Fruit fly (Drosophila melanogaster) whole organism, embryonic: ENCODE data around the gene CG11858.

Source experiments
- BEAF-32 ChIP-seq: fragments of 200-800 bp; sonication (Bioruptor generic); optimal IDR thresholded peaks from 3 replicates; lab custom pipeline; 2017; ENCODE audit warnings: missing biosample characterization, missing genetic modification characterization, mild to moderate bottlenecking, moderate library complexity, missing genetic modification reagents
- CG1024 ChIP-seq: fragments of 200-800 bp; sonication (Bioruptor generic); IDR thresholded peaks from 2 replicates; pipeline ENCODE4 v1.3.6; 2022; ENCODE audit warnings: missing biosample characterization, missing genetic modification characterization
- CG10267 ChIP-seq: fragments of 200-800 bp; sonication (Bioruptor generic); optimal IDR thresholded peaks from 2 replicates; lab custom pipeline; 2018; ENCODE audit warnings: missing biosample characterization, mild to moderate bottlenecking, missing genetic modification characterization, moderate library complexity
- CG10274 ChIP-seq: fragments of 200-800 bp; sonication (Bioruptor generic); optimal IDR thresholded peaks from 3 replicates; lab custom pipeline; 2017; ENCODE audit warnings: missing biosample characterization, mild to moderate bottlenecking, missing genetic modification characterization
- CG11398 ChIP-seq: fragments of 200-800 bp; sonication (Bioruptor generic); optimal IDR thresholded peaks from 2 replicates; lab custom pipeline; 2016; ENCODE audit warnings: missing biosample characterization, missing genetic modification characterization
- CG11456 ChIP-seq: fragments of 200-800 bp; sonication (Bioruptor generic); IDR thresholded peaks from 3 replicates; pipeline ENCODE4 v1.3.6; 2022; ENCODE audit warnings: missing biosample characterization, missing genetic modification characterization
- CG12391 ChIP-seq: fragments of 200-800 bp; sonication (Bioruptor generic); optimal IDR thresholded peaks from 3 replicates; lab custom pipeline; 2018; ENCODE audit warnings: missing biosample characterization, mild to moderate bottlenecking, missing genetic modification characterization, moderate library complexity
- CG14441 ChIP-seq: fragments of 200-800 bp; sonication (Bioruptor generic); IDR thresholded peaks from 2 replicates; pipeline ENCODE4 v1.3.6; 2022; ENCODE audit warnings: missing biosample characterization, missing genetic modification characterization
- CG14667 ChIP-seq: fragments of 200-800 bp; sonication (Bioruptor generic); IDR thresholded peaks from 2 replicates; pipeline ENCODE4 v1.3.6; 2022; ENCODE audit warnings: missing biosample characterization, missing genetic modification characterization
- CG15696 ChIP-seq: fragments of 200-800 bp; sonication (Bioruptor generic); optimal IDR thresholded peaks from 2 replicates; lab custom pipeline; 2019; ENCODE audit warnings: missing biosample characterization, mild to moderate bottlenecking, missing genetic modification characterization, moderate library complexity
- CG16779 ChIP-seq: fragments of 200-800 bp; sonication (Bioruptor generic); IDR thresholded peaks from 2 replicates; pipeline ENCODE4 v1.3.6; 2022; ENCODE audit warnings: missing biosample characterization, missing genetic modification characterization
- CG18619 ChIP-seq: fragments of 200-800 bp; sonication (Bioruptor generic); optimal IDR thresholded peaks from 3 replicates; lab custom pipeline; 2017; ENCODE audit warnings: missing biosample characterization, mild to moderate bottlenecking, missing genetic modification characterization
- CG2116 ChIP-seq: fragments of 200-800 bp; sonication (Bioruptor generic); optimal IDR thresholded peaks from 3 replicates; lab custom pipeline; 2018; ENCODE audit warnings: missing biosample characterization, mild to moderate bottlenecking, missing genetic modification characterization
- CG2678 ChIP-seq: fragments of 200-800 bp; sonication (Bioruptor generic); optimal IDR thresholded peaks from 3 replicates; lab custom pipeline; 2019; ENCODE audit warnings: missing biosample characterization, mild to moderate bottlenecking, missing genetic modification characterization, moderate library complexity
- CG3065 ChIP-seq: fragments of 200-800 bp; sonication (Bioruptor generic); optimal IDR thresholded peaks from 2 replicates; lab custom pipeline; 2016; ENCODE audit warnings: missing biosample characterization, missing genetic modification characterization
- CG34376 ChIP-seq: fragments of 200-800 bp; sonication (Bioruptor generic); optimal IDR thresholded peaks from 2 replicates; lab custom pipeline; 2018; ENCODE audit warnings: missing biosample characterization, mild to moderate bottlenecking, missing genetic modification characterization
- CG3995 ChIP-seq: fragments of 200-800 bp; sonication (Bioruptor generic); optimal IDR thresholded peaks from 3 replicates; lab custom pipeline; 2016; ENCODE audit warnings: missing biosample characterization, missing genetic modification characterization
- CG4617 ChIP-seq: fragments of 200-800 bp; sonication (Bioruptor generic); optimal IDR thresholded peaks from 3 replicates; lab custom pipeline; 2016; ENCODE audit warnings: missing biosample characterization, missing genetic modification characterization, borderline replicate concordance
- CG5953 ChIP-seq: fragments of 200-800 bp; sonication (Bioruptor generic); IDR thresholded peaks from 2 replicates; pipeline ENCODE4 v1.3.6; 2022; ENCODE audit warnings: missing biosample characterization, missing genetic modification characterization
- CG8290 ChIP-seq, 3 experiments: fragments of 200-800 bp; sonication (Bioruptor generic); optimal IDR thresholded peaks; 2 replicates each; lab custom pipeline; 2016 to 2019; ENCODE audit warnings: missing biosample characterization in 3 of 3, missing genetic modification characterization in 3 of 3, mild to moderate bottlenecking in 2 of 3, moderate library complexity in 1 of 3
- CG9437 ChIP-seq: fragments of 200-800 bp; sonication (Bioruptor generic); optimal IDR thresholded peaks from 2 replicates; lab custom pipeline; 2018; ENCODE audit warnings: missing biosample characterization, mild to moderate bottlenecking, missing genetic modification characterization
- CG9817 ChIP-seq: fragments of 200-800 bp; sonication (Bioruptor generic); optimal IDR thresholded peaks from 2 replicates; lab custom pipeline; 2018; ENCODE audit warnings: missing biosample characterization, mild to moderate bottlenecking, missing genetic modification characterization, moderate library complexity
- Dip3 ChIP-seq: fragments of 200-800 bp; sonication (Bioruptor generic); optimal IDR thresholded peaks from 3 replicates; lab custom pipeline; 2016; ENCODE audit warnings: missing biosample characterization, missing genetic modification characterization
- ERR ChIP-seq: fragments of 200-800 bp; sonication (Bioruptor generic); optimal IDR thresholded peaks from 2 replicates; lab custom pipeline; 2016; ENCODE audit warnings: missing biosample characterization, missing genetic modification characterization
- HLH54F ChIP-seq: fragments of 200-800 bp; sonication (Bioruptor generic); optimal IDR thresholded peaks from 3 replicates; lab custom pipeline; 2016; ENCODE audit warnings: missing biosample characterization, missing genetic modification characterization
- Hand ChIP-seq: fragments of 200-800 bp; sonication (Bioruptor generic); optimal IDR thresholded peaks from 2 replicates; lab custom pipeline; 2017; ENCODE audit warnings: mild to moderate bottlenecking, missing biosample characterization, missing genetic modification reagents, missing genetic modification characterization
- Hmr ChIP-seq: fragments of 200-800 bp; sonication (Bioruptor generic); optimal IDR thresholded peaks from 3 replicates; lab custom pipeline; 2017; ENCODE audit warnings: mild to moderate bottlenecking, missing biosample characterization, missing genetic modification reagents, missing genetic modification characterization
- MBD-R2 ChIP-seq: fragments of 200-800 bp; sonication (Bioruptor generic); IDR thresholded peaks from 2 replicates; pipeline ENCODE4 v1.3.6; 2022; ENCODE audit warnings: missing biosample characterization, missing genetic modification characterization
- Nf-YB ChIP-seq: fragments of 200-800 bp; sonication (Bioruptor generic); optimal IDR thresholded peaks from 3 replicates; lab custom pipeline; 2019; ENCODE audit warnings: missing biosample characterization, mild to moderate bottlenecking, missing genetic modification characterization, moderate library complexity
- Poxn ChIP-seq: fragments of 200-800 bp; sonication (Bioruptor generic); IDR thresholded peaks from 2 replicates; pipeline ENCODE4 v1.3.6; 2022; ENCODE audit warnings: missing biosample characterization, missing genetic modification characterization
- Rx ChIP-seq: fragments of 200-800 bp; sonication (Bioruptor generic); IDR thresholded peaks from 2 replicates; pipeline ENCODE4 v1.3.6; 2022; ENCODE audit warnings: missing biosample characterization, missing genetic modification characterization
- Taf1 ChIP-seq: fragments of 200-800 bp; sonication (Bioruptor generic); IDR thresholded peaks from 2 replicates; pipeline ENCODE4 v1.3.6; 2022; ENCODE audit warnings: missing biosample characterization, missing genetic modification characterization
- Tbp ChIP-seq: fragments of >200 bp; optimal IDR thresholded peaks from 2 replicates; lab custom pipeline; 2018; ENCODE audit warnings: missing biosample characterization, missing genetic modification characterization
- Trl ChIP-seq, 3 experiments: fragments of >200 bp in 2 of 3; fragments of 200-800 bp in 1 of 3; sonication (Bioruptor generic) in 1 of 3; optimal IDR thresholded peaks; 2 replicates in 1 of 3; 3 replicates in 2 of 3; lab custom pipeline; 2016 to 2017; ENCODE audit warnings: missing biosample characterization in 1 of 3, missing genetic modification characterization in 1 of 3
- Usf ChIP-seq: fragments of 200-800 bp; sonication (Bioruptor generic); optimal IDR thresholded peaks from 2 replicates; lab custom pipeline; 2017; ENCODE audit warnings: missing genotype, missing biosample characterization, missing genetic modification characterization
- ato ChIP-seq: fragments of 200-800 bp; sonication (Bioruptor generic); IDR thresholded peaks from 2 replicates; pipeline ENCODE4 v1.3.6; 2022; ENCODE audit warnings: missing biosample characterization, missing genetic modification characterization; ENCODE audit not compliant: partially characterized antibody
- bowl ChIP-seq: fragments of 200-800 bp; sonication (Bioruptor generic); IDR thresholded peaks from 2 replicates; pipeline ENCODE4 v1.3.6; 2022; ENCODE audit warnings: missing biosample characterization, missing genetic modification characterization
- cwo ChIP-seq: fragments of 200-800 bp; sonication (Bioruptor generic); optimal IDR thresholded peaks from 3 replicates; lab custom pipeline; 2017; ENCODE audit warnings: missing biosample characterization, missing genetic modification characterization, mild to moderate bottlenecking, moderate library complexity, missing genetic modification reagents
- jing ChIP-seq: fragments of 200-800 bp; sonication (Bioruptor generic); optimal IDR thresholded peaks from 2 replicates; lab custom pipeline; 2018; ENCODE audit warnings: missing biosample characterization, mild to moderate bottlenecking, missing genetic modification characterization
- org-1 ChIP-seq: fragments of 200-800 bp; sonication (Bioruptor generic); optimal IDR thresholded peaks from 2 replicates; lab custom pipeline; 2017; ENCODE audit warnings: missing biosample characterization, missing genetic modification characterization
- pb ChIP-seq: fragments of 200-800 bp; sonication (Bioruptor generic); optimal IDR thresholded peaks from 3 replicates; lab custom pipeline; 2016; ENCODE audit warnings: missing biosample characterization, missing genetic modification characterization
- pho ChIP-seq: fragments of 200-800 bp; sonication (Bioruptor generic); optimal IDR thresholded peaks from 2 replicates; lab custom pipeline; 2016; ENCODE audit warnings: missing biosample characterization, missing genetic modification characterization
- pnt ChIP-seq: fragments of 200-800 bp; sonication (Bioruptor generic); optimal IDR thresholded peaks from 3 replicates; lab custom pipeline; 2016; ENCODE audit warnings: missing biosample characterization, missing genetic modification characterization
- psq ChIP-seq: fragments of 200-800 bp; sonication (Bioruptor generic); optimal IDR thresholded peaks from 2 replicates; lab custom pipeline; 2017; ENCODE audit warnings: missing biosample characterization, missing genetic modification characterization
- ranshi ChIP-seq: fragments of 200-800 bp; sonication (Bioruptor generic); IDR thresholded peaks from 2 replicates; pipeline ENCODE4 v1.3.6; 2022; ENCODE audit warnings: missing biosample characterization, missing genetic modification characterization
- repo ChIP-seq: fragments of 200-800 bp; sonication (Bioruptor generic); optimal IDR thresholded peaks from 2 replicates; lab custom pipeline; 2016; ENCODE audit warnings: missing biosample characterization, missing genetic modification characterization
- sens ChIP-seq: fragments of 200-800 bp; sonication (Bioruptor generic); peaks from one replicate; lab custom pipeline; 2016; ENCODE audit warnings: missing biosample characterization, missing genetic modification characterization
- wor ChIP-seq: fragments of 200-800 bp; sonication (Bioruptor generic); IDR thresholded peaks from 2 replicates; pipeline ENCODE4 v1.3.6; 2022; ENCODE audit warnings: missing biosample characterization, missing genetic modification characterization
- zen ChIP-seq: fragments of 200-800 bp; sonication (Bioruptor generic); optimal IDR thresholded peaks from 3 replicates; lab custom pipeline; 2018; ENCODE audit warnings: missing biosample characterization, mild to moderate bottlenecking, missing genetic modification characterization, moderate library complexity
- zen2 ChIP-seq: fragments of 200-800 bp; sonication (Bioruptor generic); IDR thresholded peaks from 3 replicates; pipeline ENCODE4 v1.3.6; 2022; ENCODE audit warnings: missing biosample characterization, missing genetic modification characterization; ENCODE audit not compliant: partially characterized antibody

Gene CG11858

dm6 chr3R:25262322-25262761, at the start of gene CG11858, which contains the start of gene Kdsr (continued):
- TF ChIP-seq org-1 (GFP tag; lab: Kevin White, UChicago) (no peak), CG11398 (GFP tag; lab: Kevin White, UChicago) (no peak), Hmr (GFP tag; lab: Kevin White, UChicago) (peak; percentile 67), CG10267 (tag; lab: Kevin White, UChicago) (peak; percentile 63), CG14667 (GFP tag; lab: Robert Waterston, UW) (peak; percentile 50; the same call in 1 of the 2 replicates), MBD-R2 (GFP tag; lab: Robert Waterston, UW) (peak; percentile 86), Trl (optimal IDR thresholded peaks at IDR 0.05; lab: Kevin White, UChicago) (no peak), Trl (GFP tag; optimal IDR thresholded peaks at IDR 0.05; lab: Kevin White, UChicago) (peak; percentile 36), cwo (GFP tag; lab: Kevin White, UChicago) (peak; percentile 12), repo (GFP tag; lab: Kevin White, UChicago) (no peak), CG5953 (GFP tag; lab: Robert Waterston, UW) (peak; percentile 35; the same call in 1 of the 2 replicates), CG15696 (tag; lab: Kevin White, UChicago) (peak; percentile 42), CG10274 (GFP tag; lab: Kevin White, UChicago) (no peak), Dip3 (GFP tag; lab: Kevin White, UChicago) (peak; percentile 50), Rx (GFP tag; lab: Robert Waterston, UW) (peak; percentile 50), pb (GFP tag; lab: Kevin White, UChicago) (peak; percentile 3), pnt (GFP tag; lab: Kevin White, UChicago) (peak; percentile 21), HLH54F (GFP tag; lab: Kevin White, UChicago) (peak; percentile 43), ranshi (GFP tag; lab: Robert Waterston, UW) (peak; percentile 54; the same call in 1 of the 2 replicates), jing (no peak), Hand (GFP tag; lab: Kevin White, UChicago) (no peak), pho (GFP tag; lab: Kevin White, UChicago) (peak; percentile 57), CG3065 (GFP tag; lab: Kevin White, UChicago) (no peak), CG2678 (tag; lab: Kevin White, UChicago) (no peak), Nf-YB (GFP tag; lab: Kevin White, UChicago) (peak; percentile 5), wor (GFP tag; lab: Robert Waterston, UW) (peak; percentile 46; the same call in 1 of the 2 replicates), CG3995 (GFP tag; lab: Kevin White, UChicago) (peak; percentile 4), Usf (GFP tag; lab: Kevin White, UChicago) (no peak), CG14441 (peak; percentile 72), ERR (no peak), CG8290 (GFP tag; optimal IDR thresholded peaks at IDR 0.05; lab: Kevin White, UChicago) (peak; percentile 1), CG8290 (tag; optimal IDR thresholded peaks at IDR 0.05; lab: Kevin White, UChicago) (peak in 1 of 2 experiments; percentile 14), CG9437 (GFP tag; lab: Kevin White, UChicago) (peak; percentile 11), CG34376 (GFP tag; lab: Kevin White, UChicago) (peak; percentile 77), BEAF-32 (GFP tag; lab: Kevin White, UChicago) (peak; percentile 52), Poxn (GFP tag; lab: Robert Waterston, UW) (no peak), CG11456 (GFP tag; lab: Robert Waterston, UW) (0 out of 3 replicates have a peak, but pooled peaks have one; percentile 34), Taf1 (GFP tag; lab: Robert Waterston, UW) (peak; percentile 52), zen2 (no peak), zen (tag; lab: Kevin White, UChicago) (peak; percentile 51), CG16779 (GFP tag; lab: Robert Waterston, UW) (no peak), CG12391 (tag; lab: Kevin White, UChicago) (peak; percentile 79), bowl (no peak), psq (peak; percentile 9), CG1024 (GFP tag; lab: Robert Waterston, UW) (no peak), CG18619 (GFP tag; lab: Kevin White, UChicago) (peak; percentile 25), CG4617 (GFP tag; lab: Kevin White, UChicago) (peak; percentile 30), Tbp (GFP tag; lab: Kevin White, UChicago) (no peak), CG2116 (GFP tag; lab: Kevin White, UChicago) (peak; percentile 63), CG9817 (tag; lab: Kevin White, UChicago) (peak; percentile 65), sens (GFP tag; lab: Kevin White, UChicago) (peak; percentile 91), ato (GFP tag; lab: Robert Waterston, UW) (no peak)
